Worm (Caenorhabditis elegans): ENCODE results near the gene col-185.

Gene col-185

ce11 chrX:13466926-13467866, 43.7 kb downstream of the col-185 start, which contains the start of gene col-183:
TSS of gene col-183 (minus strand) at chrX:13467764.
- TF ChIP-seq egrh-3 (GFP tag; IDR thresholded peaks at IDR 0.05) (peak; percentile 92), zfh-2 (GFP tag; conservative IDR thresholded peaks at IDR 0.05) (peak; percentile 91), C17E4.6 (GFP tag; IDR thresholded peaks at IDR 0.05) (no peak), Y95B8A.8 (GFP tag; IDR thresholded peaks at IDR 0.05) (no peak), mes-4 (tag; optimal IDR thresholded peaks at IDR 0.05) (no peak)

- TF ChIP-seq pha-4 (tag; optimal IDR thresholded peaks at IDR 0.05) (no peak), egl-18 (GFP tag; IDR thresholded peaks at IDR 0.05) (no peak), pbrm-1 (GFP tag; IDR thresholded peaks at IDR 0.05) (no peak), die-1 (tag; optimal IDR thresholded peaks at IDR 0.05) (no peak), ceh-100 (GFP tag; IDR thresholded peaks at IDR 0.05) (no peak), atf-7 (tag; optimal IDR thresholded peaks at IDR 0.05) (no peak), rec-8 (tag; optimal IDR thresholded peaks at IDR 0.05) (no peak), nhr-90 (tag; optimal IDR thresholded peaks at IDR 0.05) (no peak), athp-1 (tag; optimal IDR thresholded peaks at IDR 0.05) (no peak), dpl-1 (GFP tag; optimal IDR thresholded peaks at IDR 0.05) (no peak), sdz-38 (tag; optimal IDR thresholded peaks at IDR 0.05) (no peak), F57A8.1 (GFP tag; optimal IDR thresholded peaks at IDR 0.05) (no peak), hlh-26 (GFP tag; conservative IDR thresholded peaks at IDR 0.05) (no peak), egrh-3 (GFP tag; IDR thresholded peaks at IDR 0.05) (no peak), lin-35 (GFP tag; optimal IDR thresholded peaks at IDR 0.05) (no peak), Y53F4B.3 (GFP tag; IDR thresholded peaks at IDR 0.05) (no peak), nfya-1 (tag; optimal IDR thresholded peaks at IDR 0.05; ENCODE audit: borderline replicate concordance, insufficient read depth) (no peak), ets-4 (GFP tag; optimal IDR thresholded peaks at IDR 0.05) (no peak), aptf-3 (GFP tag; IDR thresholded peaks at IDR 0.05) (no peak), nhr-179 (tag; optimal IDR thresholded peaks at IDR 0.05) (no peak)
These were observed 47.1 kb downstream of the col-185 start, which contains the start of gene F02D10.2 for ce11 chrX:13463793-13464192. TSS of gene F02D10.2 (minus strand) at chrX:13463893.

DNA sequence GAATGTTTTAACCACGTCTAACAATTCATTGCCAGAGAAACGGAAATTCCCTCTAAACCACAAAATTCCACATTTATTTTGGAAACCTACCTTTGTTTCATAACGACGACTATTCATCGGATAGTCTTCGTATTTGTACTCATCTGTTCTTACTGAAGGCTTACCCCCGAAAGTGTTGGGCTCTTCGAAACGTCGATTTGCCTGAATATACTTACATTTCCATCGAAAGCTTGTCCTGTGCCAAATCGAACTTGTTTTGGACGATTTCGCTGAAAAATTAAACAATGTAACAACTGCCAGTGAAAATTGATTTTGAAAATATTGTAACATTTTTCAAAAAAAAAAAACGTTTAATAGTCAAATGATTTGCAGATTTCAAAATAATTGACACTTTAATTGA, 48.4 kb downstream of the col-185 start, which contains the start of gene F02D10.3:
Gene F02D10.3, minus strand, starts transcription at position 101 of the 400 bp plus-strand sequence.
- TF ChIP-seq B0261.1 (tag; optimal IDR thresholded peaks at IDR 0.05) (no peak), ztf-22 (GFP tag; optimal IDR thresholded peaks at IDR 0.05) (no peak), Y56A3A.18 (GFP tag; IDR thresholded peaks at IDR 0.05) (no peak), ceh-79 (tag; optimal IDR thresholded peaks at IDR 0.05) (no peak), F33H1.4 (GFP tag; IDR thresholded peaks at IDR 0.05) (no peak), somi-1 (GFP tag; optimal IDR thresholded peaks at IDR 0.05) (no peak), aptf-3 (GFP tag; IDR thresholded peaks at IDR 0.05) (no peak), F49E8.2 (tag; optimal IDR thresholded peaks at IDR 0.05; ENCODE audit: insufficient read depth) (no peak), nfya-1 (tag; optimal IDR thresholded peaks at IDR 0.05; ENCODE audit: borderline replicate concordance, insufficient read depth) (no peak), nhr-179 (tag; optimal IDR thresholded peaks at IDR 0.05) (no peak), mxl-1 (tag; optimal IDR thresholded peaks at IDR 0.05) (no peak), tbx-9 (tag; optimal IDR thresholded peaks at IDR 0.05; ENCODE audit: borderline replicate concordance) (no peak), F22D6.2 (tag; optimal IDR thresholded peaks at IDR 0.05) (no peak), ztf-25 (GFP tag; IDR thresholded peaks at IDR 0.05) (no peak), lin-35 (GFP tag; optimal IDR thresholded peaks at IDR 0.05) (no peak), F55B11.4 (tag; optimal IDR thresholded peaks at IDR 0.05; ENCODE audit: borderline replicate concordance, insufficient read depth) (no peak), F37B4.10 (GFP tag; IDR thresholded peaks at IDR 0.05) (no peak)
